Worm (Caenorhabditis elegans): Measurements from ENCODE around the gene D2096.5.

The D2096.5 gene

DNA sequence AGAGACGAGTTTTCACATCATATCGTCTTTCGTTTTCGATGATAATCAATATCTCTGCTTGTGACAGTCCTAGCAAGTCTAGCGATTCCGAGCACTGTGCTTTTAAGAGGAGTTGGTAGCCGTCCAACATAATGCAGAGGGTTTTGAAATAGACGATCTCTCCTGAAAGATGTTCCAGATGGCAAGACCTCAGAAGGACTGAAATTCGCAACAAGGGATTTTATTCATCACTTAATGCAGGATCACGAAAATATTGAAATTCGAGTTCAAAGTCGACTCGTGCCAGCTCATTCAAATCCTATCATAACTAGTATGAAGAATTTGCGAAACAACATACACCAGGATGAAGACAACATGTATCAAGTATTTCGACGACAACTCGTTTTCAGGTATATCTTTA, 17.9 kb upstream of the D2096.5 start, which contains the start of gene D2096.7 (continued):
- TF ChIP-seq F44E2.7 (GFP tag; IDR thresholded peaks at IDR 0.05) (no peak), nhr-76 (tag; optimal IDR thresholded peaks at IDR 0.05) (no peak), Y5F2A.4 (GFP tag; optimal IDR thresholded peaks at IDR 0.05) (peak; percentile 62), nhr-11 (tag; optimal IDR thresholded peaks at IDR 0.05) (no peak), dmd-8 (GFP tag; IDR thresholded peaks at IDR 0.05) (peak; percentile 64; the same call in 1 of the 2 replicates), lin-38 (GFP tag; IDR thresholded peaks at IDR 0.05) (peak; percentile 82), dve-1 (tag; optimal IDR thresholded peaks at IDR 0.05; ENCODE audit: insufficient read depth) (no peak), spr-3 (GFP tag; optimal IDR thresholded peaks at IDR 0.05) (peak; percentile 42), hmg-1.1 (GFP tag; IDR thresholded peaks at IDR 0.05) (0 out of 2 replicates have a peak, but pooled peaks have one; percentile 20), vab-7 (GFP tag; IDR thresholded peaks at IDR 0.05) (no peak), madf-9 (GFP tag; conservative IDR thresholded peaks at IDR 0.05) (no peak), set-16 (GFP tag; IDR thresholded peaks at IDR 0.05) (no peak), nhr-237 (tag; optimal IDR thresholded peaks at IDR 0.05) (no peak), lin-29 (GFP tag; IDR thresholded peaks at IDR 0.05) (no peak), daf-8 (GFP tag; IDR thresholded peaks at IDR 0.05) (no peak), zfp-2 (tag; optimal IDR thresholded peaks at IDR 0.05) (no peak), ztf-11 (tag; optimal IDR thresholded peaks at IDR 0.05) (no peak), dmd-6 (GFP tag; IDR thresholded peaks at IDR 0.05) (no peak), spr-1 (tag; optimal IDR thresholded peaks at IDR 0.05) (peak; percentile 33), tra-1 (GFP tag; IDR thresholded peaks at IDR 0.05) (no peak; the same call in 1 of the 2 replicates), nhr-41 (GFP tag; IDR thresholded peaks at IDR 0.05) (no peak), mes-2 (tag; optimal IDR thresholded peaks at IDR 0.05; ENCODE audit: poor library complexity, severe bottlenecking) (peak; percentile 28), ZK546.5 (tag; optimal IDR thresholded peaks at IDR 0.05) (no peak)

DNA sequence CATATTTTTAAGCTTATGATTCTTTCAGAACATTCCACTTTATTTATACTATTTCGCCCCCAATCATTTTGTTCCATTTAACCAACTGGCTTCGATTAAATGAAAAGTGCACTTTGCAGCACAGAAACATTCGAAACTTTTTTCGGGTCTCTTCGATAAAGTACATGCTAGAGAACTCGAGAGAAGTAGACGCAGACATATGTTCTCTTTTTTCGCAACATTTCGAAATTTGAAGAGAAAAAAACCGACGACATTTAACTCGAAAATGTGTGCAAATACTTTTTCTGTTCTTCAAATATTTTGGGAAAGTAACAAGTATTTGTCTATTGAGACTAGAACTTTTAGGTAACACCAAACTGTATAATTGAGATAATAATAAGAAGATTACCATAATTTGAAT, 17.4 kb upstream of the D2096.5 start:
- TF ChIP-seq daf-16 (GFP tag; optimal IDR thresholded peaks at IDR 0.05), result peak in 1 of 2 experiments; percentile 3
- no peak for TF ChIP-seq daf-16 (tag; optimal IDR thresholded peaks at IDR 0.05)
- TF ChIP-seq mes-2 (tag; optimal IDR thresholded peaks at IDR 0.05; ENCODE audit: poor library complexity, severe bottlenecking), result peak; percentile 12
- no peak for TF ChIP-seq php-3 (GFP tag; IDR thresholded peaks at IDR 0.05)
- TF ChIP-seq lsy-2 (tag; optimal IDR thresholded peaks at IDR 0.05), result peak in 1 of 2 experiments; percentile 19
- TF ChIP-seq snpc-1.2 (GFP tag; IDR thresholded peaks at IDR 0.05), result no peak
- no peak for TF ChIP-seq pqm-1 (tag; optimal IDR thresholded peaks at IDR 0.05)
- TF ChIP-seq dve-1 (tag; optimal IDR thresholded peaks at IDR 0.05; ENCODE audit: insufficient read depth), result peak; percentile 3
- no peak for TF ChIP-seq zfp-3 (GFP tag; conservative IDR thresholded peaks at IDR 0.05)
- TF ChIP-seq zip-2 (tag; optimal IDR thresholded peaks at IDR 0.05), result no peak

DNA sequence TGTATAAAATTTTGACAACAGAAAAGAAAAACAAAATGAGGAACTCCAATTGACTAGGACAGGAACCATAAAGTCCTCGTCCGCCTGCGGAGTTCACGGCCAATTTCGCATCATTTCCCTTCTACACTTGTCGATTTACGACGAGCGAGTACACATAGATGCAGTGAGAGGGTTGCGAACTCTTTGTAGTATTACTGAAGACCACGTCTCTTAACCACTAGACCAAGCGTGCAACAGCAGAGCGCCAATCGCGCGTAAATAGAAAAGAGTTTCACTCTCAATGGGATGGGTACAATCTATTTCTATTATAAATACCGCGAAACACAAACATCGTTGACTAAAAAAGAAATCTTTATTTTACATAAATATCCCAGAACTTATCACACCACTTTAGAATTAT, 15.8 kb upstream of the D2096.5 start:
- no peak for TF ChIP-seq skn-1 (tag; optimal IDR thresholded peaks at IDR 0.05)
- peak; percentile 88 for TF ChIP-seq daf-19 (GFP tag; conservative IDR thresholded peaks at IDR 0.05)
- TF ChIP-seq ceh-28 (tag; optimal IDR thresholded peaks at IDR 0.05), result no peak
- peak; percentile 68 for TF ChIP-seq Y48G9A.11 (GFP tag; IDR thresholded peaks at IDR 0.05)
- TF ChIP-seq ces-1 (GFP tag; optimal IDR thresholded peaks at IDR 0.05), result no peak
- no peak for TF ChIP-seq sdz-12 (GFP tag; optimal IDR thresholded peaks at IDR 0.05)
- TF ChIP-seq lir-3 (tag; optimal IDR thresholded peaks at IDR 0.05), result peak; percentile 29
- peak; percentile 82 for TF ChIP-seq arid-1 (GFP tag; conservative IDR thresholded peaks at IDR 0.05)
- no peak for TF ChIP-seq set-16 (GFP tag; IDR thresholded peaks at IDR 0.05)
- no peak for TF ChIP-seq ZK546.5 (tag; optimal IDR thresholded peaks at IDR 0.05)
- TF ChIP-seq nhr-28 (tag; optimal IDR thresholded peaks at IDR 0.05), result peak; percentile 65
- TF ChIP-seq nhr-6 (tag; optimal IDR thresholded peaks at IDR 0.05), result peak; percentile 14
- TF ChIP-seq mxl-2 (GFP tag; conservative IDR thresholded peaks at IDR 0.05), result no peak
- no peak for TF ChIP-seq lin-39 (tag; optimal IDR thresholded peaks at IDR 0.05)
- TF ChIP-seq vab-7 (GFP tag; IDR thresholded peaks at IDR 0.05), result peak; percentile 74
- TF ChIP-seq lim-7 (GFP tag; IDR thresholded peaks at IDR 0.05), result peak; percentile 76
- TF ChIP-seq ZK337.2 (GFP tag; IDR thresholded peaks at IDR 0.05), result peak; percentile 41; the same call in 1 of the 2 replicates
- TF ChIP-seq rbr-2 (tag; optimal IDR thresholded peaks at IDR 0.05), result peak; percentile 79
- TF ChIP-seq nhr-76 (tag; optimal IDR thresholded peaks at IDR 0.05), result no peak
- no peak for TF ChIP-seq fos-1 (tag; optimal IDR thresholded peaks at IDR 0.05)
- peak; percentile 83 for TF ChIP-seq mdt-29 (GFP tag; IDR thresholded peaks at IDR 0.05)
- no peak for TF ChIP-seq tag-97 (GFP tag; IDR thresholded peaks at IDR 0.05)
- peak; percentile 67; the same call in 1 of the 2 replicates for TF ChIP-seq dmd-8 (GFP tag; IDR thresholded peaks at IDR 0.05)
- TF ChIP-seq hmg-1.1 (GFP tag; IDR thresholded peaks at IDR 0.05), result peak; percentile 88
- peak; percentile 89 for TF ChIP-seq mes-2 (tag; optimal IDR thresholded peaks at IDR 0.05; ENCODE audit: poor library complexity, severe bottlenecking)
